Worm (Caenorhabditis elegans): ENCODE measurements around the gene Y62H9A.3.

- TF ChIP-seq R02D3.7 (tag; optimal IDR thresholded peaks at IDR 0.05): no peak
- no peak for TF ChIP-seq ZK546.5 (tag; optimal IDR thresholded peaks at IDR 0.05)
- TF ChIP-seq php-3 (GFP tag; IDR thresholded peaks at IDR 0.05): no peak
- TF ChIP-seq nhr-25 (tag; optimal IDR thresholded peaks at IDR 0.05; ENCODE audit: borderline replicate concordance, insufficient read depth): no peak
- TF ChIP-seq dmd-8 (GFP tag; IDR thresholded peaks at IDR 0.05): no peak
- no peak for TF ChIP-seq snpc-4 (tag; optimal IDR thresholded peaks at IDR 0.05)
- no peak for TF ChIP-seq nhr-76 (tag; optimal IDR thresholded peaks at IDR 0.05)
- no peak for TF ChIP-seq lin-15B (tag; optimal IDR thresholded peaks at IDR 0.05)
- no peak for TF ChIP-seq ztf-11 (tag; optimal IDR thresholded peaks at IDR 0.05)
- TF ChIP-seq zip-11 (GFP tag; IDR thresholded peaks at IDR 0.05): no peak
- TF ChIP-seq ceh-82 (tag; optimal IDR thresholded peaks at IDR 0.05): no peak
Measured at ce11 chrX:11850082-11850481, 29.7 kb downstream of the Y62H9A.3 start, which contains the start of gene F54F7.3.
